Fruit fly (Drosophila melanogaster): Measurements from ENCODE around the gene beg.

Gene beg

dm6 chr3L:17044799-17045198 lies 9.3 kb downstream of the beg start, which contains the start of gene Pop5:
Gene Pop5 (minus strand): TSS chr3L:17045038.
- peak; percentile 0 for TF ChIP-seq gl (tag; optimal IDR thresholded peaks at IDR 0.05)
- no peak for TF ChIP-seq CG10348 (GFP tag; IDR thresholded peaks at IDR 0.05)

- TF ChIP-seq Snoo (tag; optimal IDR thresholded peaks at IDR 0.05) (no peak), CG14655 (GFP tag; optimal IDR thresholded peaks at IDR 0.05) (peak; percentile 96), CG13204 (GFP tag; optimal IDR thresholded peaks at IDR 0.05) (no peak), CG32121 (GFP tag; IDR thresholded peaks at IDR 0.05) (peak; percentile 28; the same call in 1 of the 2 replicates), fd96Ca (GFP tag; IDR thresholded peaks at IDR 0.05) (no peak), CG8301 (tag; optimal IDR thresholded peaks at IDR 0.05) (no peak)
Observed at dm6 chr3L:17045431-17046238, 10.2 kb downstream of the beg start, which contains the start of gene TpnC73F. Gene TpnC73F (plus strand): TSS chr3L:17046063.

DNA sequence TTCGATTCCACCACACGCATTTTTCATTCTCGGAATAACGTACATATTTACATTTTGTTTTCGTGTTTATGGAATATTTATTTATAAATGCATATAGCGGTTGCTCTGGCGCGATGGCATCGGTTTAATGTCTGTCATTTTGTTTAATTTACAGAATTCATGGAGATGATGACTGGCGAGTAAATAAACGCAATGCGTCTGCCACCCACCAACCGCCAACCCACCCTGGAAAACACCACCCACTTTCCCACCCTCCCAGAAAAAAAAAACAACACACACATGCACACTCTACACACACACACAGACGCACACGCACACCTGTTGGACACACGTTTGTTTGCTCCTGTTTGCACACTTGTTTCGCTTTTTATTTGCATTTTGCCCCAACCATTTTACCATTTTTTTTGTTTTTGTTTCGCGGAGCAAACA lies 12.4 kb downstream of the beg start:
- TF ChIP-seq CG9948 (tag; optimal IDR thresholded peaks at IDR 0.05) (no peak), CG8301 (tag; optimal IDR thresholded peaks at IDR 0.05) (no peak), CG10348 (GFP tag; IDR thresholded peaks at IDR 0.05) (no peak), CG14655 (GFP tag; optimal IDR thresholded peaks at IDR 0.05) (peak; percentile 30), rn (GFP tag; IDR thresholded peaks at IDR 0.05) (no peak), CG4496 (GFP tag; IDR thresholded peaks at IDR 0.05) (0 out of 3 replicates have a peak, but pooled peaks have one; percentile 51), CG32121 (GFP tag; IDR thresholded peaks at IDR 0.05) (no peak), CG8159 (tag; optimal IDR thresholded peaks at IDR 0.05) (no peak), CG13204 (GFP tag; optimal IDR thresholded peaks at IDR 0.05) (no peak), Pif1A (GFP tag; optimal IDR thresholded peaks at IDR 0.05) (no peak), Pif1B (GFP tag; optimal IDR thresholded peaks at IDR 0.05) (no peak), Snoo (tag; optimal IDR thresholded peaks at IDR 0.05) (no peak), CG12605 (GFP tag; IDR thresholded peaks at IDR 0.05) (peak; percentile 39; the same call in 1 of the 2 replicates), Ets98B (GFP tag; IDR thresholded peaks at IDR 0.05) (0 out of 2 replicates have a peak, but pooled peaks have one; percentile 23), D1 (tag; optimal IDR thresholded peaks at IDR 0.05) (no peak), fd96Ca (GFP tag; IDR thresholded peaks at IDR 0.05) (no peak), CG15710 (tag; optimal IDR thresholded peaks at IDR 0.05) (no peak), gl (tag; optimal IDR thresholded peaks at IDR 0.05) (no peak), CG17806 (tag; optimal IDR thresholded peaks at IDR 0.05) (no peak), EcR (GFP tag; optimal IDR thresholded peaks at IDR 0.05) (no peak), CG34367 (tag; optimal IDR thresholded peaks at IDR 0.05) (no peak)

DNA sequence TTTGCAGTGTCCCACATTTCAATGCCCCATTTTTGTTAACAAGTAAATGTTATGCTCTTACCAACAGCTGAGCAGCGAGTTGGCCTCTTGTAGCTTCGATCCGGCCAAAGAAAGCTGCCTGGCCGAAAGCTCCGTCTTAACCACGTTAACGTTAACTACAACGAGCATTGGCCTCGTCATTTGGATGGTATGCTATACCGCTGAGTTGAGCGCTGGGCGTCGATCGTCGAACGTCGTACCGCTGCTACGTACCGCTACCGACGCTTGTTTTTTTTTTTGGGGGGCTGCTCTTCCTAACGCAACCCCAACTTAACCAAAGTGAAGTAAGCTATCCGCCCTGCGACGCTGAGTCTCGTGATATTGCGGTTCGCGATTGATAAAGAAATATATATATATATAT lies 13.8 kb downstream of the beg start, which contains the start of gene rogdi:
Gene rogdi, plus strand, starts transcription at position 199 of the 400 bp plus-strand sequence.
- TF ChIP-seq CG4496 (GFP tag; IDR thresholded peaks at IDR 0.05), result no peak
- TF ChIP-seq CG12605 (GFP tag; IDR thresholded peaks at IDR 0.05), result no peak
- no peak for TF ChIP-seq D1 (tag; optimal IDR thresholded peaks at IDR 0.05)
- no peak for TF ChIP-seq fd96Ca (GFP tag; IDR thresholded peaks at IDR 0.05)
- TF ChIP-seq CG9948 (tag; optimal IDR thresholded peaks at IDR 0.05), result no peak
- TF ChIP-seq CG8301 (tag; optimal IDR thresholded peaks at IDR 0.05), result no peak
- no peak for TF ChIP-seq CG32121 (GFP tag; IDR thresholded peaks at IDR 0.05)
- TF ChIP-seq Pif1B (GFP tag; optimal IDR thresholded peaks at IDR 0.05), result no peak
- no peak for TF ChIP-seq CG15710 (tag; optimal IDR thresholded peaks at IDR 0.05)
- TF ChIP-seq CG10348 (GFP tag; IDR thresholded peaks at IDR 0.05), result no peak
- TF ChIP-seq Snoo (tag; optimal IDR thresholded peaks at IDR 0.05), result no peak
- no peak for TF ChIP-seq Ets98B (GFP tag; IDR thresholded peaks at IDR 0.05)
- no peak for TF ChIP-seq Pif1A (GFP tag; optimal IDR thresholded peaks at IDR 0.05)
- no peak for TF ChIP-seq gl (tag; optimal IDR thresholded peaks at IDR 0.05)
- no peak for TF ChIP-seq EcR (GFP tag; optimal IDR thresholded peaks at IDR 0.05)
- TF ChIP-seq CG17806 (tag; optimal IDR thresholded peaks at IDR 0.05), result no peak
- TF ChIP-seq rn (GFP tag; IDR thresholded peaks at IDR 0.05), result no peak
- TF ChIP-seq CG8159 (tag; optimal IDR thresholded peaks at IDR 0.05), result no peak
- TF ChIP-seq CG34367 (tag; optimal IDR thresholded peaks at IDR 0.05), result no peak
- TF ChIP-seq CG14655 (GFP tag; optimal IDR thresholded peaks at IDR 0.05), result no peak

dm6 chr3L:17049912-17050345 lies 14.5 kb downstream of the beg start:
- TF ChIP-seq gl (tag; optimal IDR thresholded peaks at IDR 0.05), result no peak
- no peak for TF ChIP-seq CG12605 (GFP tag; IDR thresholded peaks at IDR 0.05)
- no peak for TF ChIP-seq EcR (GFP tag; optimal IDR thresholded peaks at IDR 0.05)
- no peak for TF ChIP-seq Ets98B (GFP tag; IDR thresholded peaks at IDR 0.05)
- TF ChIP-seq CG9948 (tag; optimal IDR thresholded peaks at IDR 0.05), result no peak
- no peak for TF ChIP-seq CG13204 (GFP tag; optimal IDR thresholded peaks at IDR 0.05)
- no peak for TF ChIP-seq CG4496 (GFP tag; IDR thresholded peaks at IDR 0.05)
- no peak for TF ChIP-seq rn (GFP tag; IDR thresholded peaks at IDR 0.05)
- TF ChIP-seq CG15710 (tag; optimal IDR thresholded peaks at IDR 0.05), result no peak
- TF ChIP-seq Pif1A (GFP tag; optimal IDR thresholded peaks at IDR 0.05), result no peak
- no peak for TF ChIP-seq CG14655 (GFP tag; optimal IDR thresholded peaks at IDR 0.05)

Data from whole organism, pupa.